Worm (Caenorhabditis elegans) whole organism, early embryonic: Measurements from ENCODE around the gene hhat-1.
"Not testable (repeated sequence)": the region's sequence is repeated elsewhere in the genome, so short reads cannot be mapped to it uniquely, and the experiment has no call there.

Experiments used
- ama-1 ChIP-seq: fragments of 150-350 bp; optimal IDR thresholded peaks from 2 replicates; lab custom pipeline; 2014
- tra-4 ChIP-seq: sonication (generic microtip); optimal IDR thresholded peaks from 2 replicates; lab custom pipeline; 2017; ENCODE audit warnings: missing genetic modification characterization, missing compliant biosample characterization

- TF ChIP-seq ama-1 (lab: Kevin White, UChicago); tra-4 (tag; lab: Kevin White, UChicago): not testable (repeated sequence)
Observed at ce11 chrII:14641387-14641786, 36.9 kb upstream of the hhat-1 start.
